Fruit fly (Drosophila melanogaster): ENCODE data around the gene CG9147.

- peak; percentile 23 for TF ChIP-seq trem (tag; optimal IDR thresholded peaks at IDR 0.05)
- peak; percentile 8 for TF ChIP-seq Hr3 (GFP tag; optimal IDR thresholded peaks at IDR 0.05)
- peak; percentile 52 for TF ChIP-seq CG17829 (tag; optimal IDR thresholded peaks at IDR 0.05)
- TF ChIP-seq CG6791 (GFP tag; IDR thresholded peaks at IDR 0.05; ENCODE audit: partially characterized antibody): no peak
- no peak for TF ChIP-seq ken (GFP tag; IDR thresholded peaks at IDR 0.05)
Observed at dm6 chr2L:6019352-6020131, 46.3 kb upstream of the CG9147 start, which contains the start of gene H2.0.

All from whole organism, embryonic.